Worm (Caenorhabditis elegans) whole organism, midembryonic: ENCODE data around the gene srw-103.
A peak's percentile ranks its signal among the peaks of the same experiment; 100 is the strongest.
"Not testable (repeated sequence)": the region's sequence is repeated elsewhere in the genome, so short reads cannot be mapped to it uniquely, and the experiment has no call there.

ENCODE experiments used
- T22C8.4 ChIP-seq: fragments of 200-800 bp; sonication (Bioruptor generic); IDR thresholded peaks from 2 replicates; pipeline ENCODE4 v1.3.6; 2022; ENCODE audit warnings: missing genetic modification characterization, missing compliant biosample characterization
- cog-1 ChIP-seq: sonication (generic microtip); optimal IDR thresholded peaks from 2 replicates; lab custom pipeline; 2016; ENCODE audit warnings: missing genetic modification characterization, missing compliant biosample characterization
- flt-1 ChIP-seq: fragments of 200-800 bp; sonication (Bioruptor generic); IDR thresholded peaks from 2 replicates; pipeline ENCODE4 v1.3.6; 2022; ENCODE audit warnings: missing genetic modification characterization, missing compliant biosample characterization
- klf-2 ChIP-seq: fragments of 200-800 bp; sonication (Bioruptor generic); conservative IDR thresholded peaks from 2 replicates; pipeline ENCODE4 v1.3.6; 2022; ENCODE audit warnings: missing genetic modification reagents, missing genetic modification characterization, missing compliant biosample characterization
- med-1 ChIP-seq: sonication (generic microtip); optimal IDR thresholded peaks from 2 replicates; lab custom pipeline; 2017; ENCODE audit warnings: missing genetic modification characterization, mild to moderate bottlenecking, missing compliant biosample characterization, antibody characterized with exemption, missing genetic modification reagents; ENCODE audit not compliant: insufficient read depth
- ref-1 ChIP-seq: fragments of 200-800 bp; sonication (Bioruptor generic); conservative IDR thresholded peaks from 2 replicates; pipeline ENCODE4 v1.3.6; 2022; ENCODE audit warnings: missing genetic modification reagents, missing genetic modification characterization, missing compliant biosample characterization
- tab-1 ChIP-seq: fragments of 200-800 bp; sonication (Bioruptor generic); IDR thresholded peaks from 2 replicates; pipeline ENCODE4 v1.3.6; 2022; ENCODE audit warnings: missing genetic modification characterization, missing compliant biosample characterization
- ztf-23 ChIP-seq: fragments of 200-800 bp; sonication (Bioruptor generic); IDR thresholded peaks from 2 replicates; pipeline ENCODE4 v1.3.6; 2022; ENCODE audit warnings: missing genetic modification reagents, missing genetic modification characterization, missing compliant biosample characterization
- ztf-29 ChIP-seq: fragments of 200-800 bp; sonication (Bioruptor generic); IDR thresholded peaks from 2 replicates; pipeline ENCODE4 v1.3.6; 2022; ENCODE audit warnings: missing genetic modification reagents, missing genetic modification characterization, missing compliant biosample characterization

srw-103 gene

DNA sequence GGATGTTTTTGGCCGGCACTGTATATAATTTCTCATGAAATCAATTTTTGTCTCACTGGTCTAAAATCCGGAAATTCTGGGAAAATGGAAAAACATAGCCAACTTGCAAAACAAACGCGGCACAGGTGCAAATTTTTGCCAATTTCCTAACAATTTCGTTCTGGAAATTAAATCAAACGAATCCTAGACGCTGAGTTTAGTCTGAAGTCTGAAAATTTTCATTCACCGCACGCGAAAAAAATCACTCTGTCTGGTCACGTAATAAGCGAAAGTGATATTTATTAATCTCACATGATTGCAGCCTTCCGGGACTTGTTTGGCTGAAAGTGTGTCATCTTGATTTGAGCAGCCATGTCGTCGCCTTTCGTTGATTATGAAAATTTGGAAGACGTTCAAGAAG lies at the start of gene srw-103:
Gene srw-103 (plus strand): TSS at position 301 of the 400 bp plus-strand sequence.
- TF ChIP-seq ztf-29 (GFP tag; lab: Robert Waterston, UW) (no peak), tab-1 (GFP tag; lab: Robert Waterston, UW) (no peak), flt-1 (GFP tag; lab: Robert Waterston, UW) (no peak), cog-1 (tag; lab: Kevin White, UChicago) (no peak), ref-1 (GFP tag; lab: Robert Waterston, UW) (no peak), med-1 (no peak), klf-2 (GFP tag; lab: Robert Waterston, UW) (no peak), ztf-23 (GFP tag; lab: Robert Waterston, UW) (no peak)

DNA sequence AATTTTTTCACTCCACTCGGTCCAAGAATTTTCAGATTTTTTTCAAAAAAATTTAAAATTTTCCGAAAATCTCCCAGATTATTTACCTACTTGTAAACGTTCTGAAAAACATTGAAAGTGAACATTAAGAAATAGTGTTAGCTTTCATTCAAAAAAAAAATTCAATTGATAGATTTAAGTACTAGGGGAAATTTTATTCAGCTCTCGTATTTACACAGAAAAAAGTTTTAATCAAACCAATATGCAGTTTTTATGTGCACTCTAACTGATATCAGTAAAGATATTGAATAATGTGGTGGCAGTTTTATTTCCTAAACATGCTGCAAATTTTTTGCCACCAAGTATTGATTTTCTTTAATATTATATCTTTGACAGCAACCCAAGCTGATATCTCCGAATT lies 48.8 kb upstream of the srw-103 start, which contains the start of gene irld-42:
Gene irld-42 (plus strand): TSS at position 301 of the 400 bp plus-strand sequence.
- no peak for TF ChIP-seq ref-1 (GFP tag; lab: Robert Waterston, UW)
- TF ChIP-seq ztf-23 (GFP tag; lab: Robert Waterston, UW), result no peak
- TF ChIP-seq ztf-29 (GFP tag; lab: Robert Waterston, UW), result no peak
- TF ChIP-seq flt-1 (GFP tag; lab: Robert Waterston, UW), result no peak
- no peak for TF ChIP-seq cog-1 (tag; lab: Kevin White, UChicago)

DNA sequence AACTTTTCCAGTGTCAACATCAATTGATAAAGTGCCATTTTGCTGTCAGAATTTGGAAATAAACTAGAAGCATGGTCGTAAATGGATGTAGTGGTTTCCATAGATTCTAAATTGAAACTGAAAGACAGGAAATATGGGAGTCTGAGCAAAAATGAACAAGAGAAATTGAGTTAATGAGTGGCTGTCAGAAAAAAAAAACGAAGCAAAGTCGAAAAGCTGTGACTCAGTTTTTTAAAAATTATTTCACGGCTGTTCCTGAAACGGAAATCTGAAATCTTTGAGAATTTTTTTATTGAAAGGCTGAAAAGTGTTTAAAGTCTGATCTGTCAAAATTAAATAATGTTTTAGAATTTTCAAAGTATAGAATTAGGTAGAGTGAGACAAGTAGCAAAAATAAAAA lies 38.8 kb upstream of the srw-103 start, which contains the start of gene srw-98:
Gene srw-98 (minus strand): TSS at position 101 of the 400 bp plus-strand sequence.
- no peak for TF ChIP-seq ztf-23 (GFP tag; lab: Robert Waterston, UW)
- TF ChIP-seq ref-1 (GFP tag; lab: Robert Waterston, UW), result no peak
- no peak for TF ChIP-seq ztf-29 (GFP tag; lab: Robert Waterston, UW)
- no peak for TF ChIP-seq med-1
- TF ChIP-seq flt-1 (GFP tag; lab: Robert Waterston, UW), result no peak
- TF ChIP-seq cog-1 (tag; lab: Kevin White, UChicago), result no peak

DNA sequence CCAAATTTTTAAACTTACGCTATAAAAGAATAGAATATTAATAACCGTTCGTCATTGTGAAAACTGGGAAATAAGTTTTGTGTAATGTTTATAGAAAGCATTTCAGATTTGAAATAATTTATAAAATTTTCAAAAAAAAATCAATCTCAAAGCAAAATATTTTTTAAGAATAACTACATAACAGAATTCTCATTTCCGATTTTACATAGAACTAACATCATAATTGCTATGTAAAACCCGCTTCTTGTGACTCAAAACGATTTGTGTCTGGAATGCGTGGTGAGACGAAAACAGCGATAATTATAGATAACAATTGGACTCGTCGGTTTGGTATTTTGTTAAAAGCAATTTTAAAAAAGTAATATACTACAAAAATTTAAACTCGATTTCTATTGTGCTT lies 36.2 kb upstream of the srw-103 start, which contains the start of gene srw-91:
Gene srw-91 (minus strand): TSS at position 101 of the 400 bp plus-strand sequence.
- no peak for TF ChIP-seq klf-2 (GFP tag; lab: Robert Waterston, UW)
- no peak for TF ChIP-seq ref-1 (GFP tag; lab: Robert Waterston, UW)
- TF ChIP-seq ztf-29 (GFP tag; lab: Robert Waterston, UW), result no peak

DNA sequence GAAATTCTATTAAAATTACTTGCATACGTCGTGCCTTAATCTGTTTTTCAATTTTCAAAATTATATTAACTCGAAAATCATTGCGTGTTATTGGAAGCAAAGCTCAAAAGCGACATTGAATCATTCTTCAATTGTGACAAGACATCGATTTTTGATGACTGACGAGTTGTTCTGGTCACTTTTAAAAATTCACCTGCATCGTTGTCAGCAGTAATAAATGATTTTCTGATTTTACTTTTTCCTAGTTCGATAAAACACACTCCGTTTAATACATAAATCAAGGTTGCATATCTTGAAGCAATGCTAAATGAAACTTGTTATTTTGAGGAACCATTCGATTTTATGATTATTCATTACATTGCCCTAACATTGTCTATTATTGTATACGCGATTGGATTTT lies 34.7 kb upstream of the srw-103 start, which contains the start of gene srh-3:
Gene srh-3 (plus strand): TSS at position 301 of the 400 bp plus-strand sequence.
- TF ChIP-seq ref-1 (GFP tag; lab: Robert Waterston, UW) (no peak), cog-1 (tag; lab: Kevin White, UChicago) (no peak), tab-1 (GFP tag; lab: Robert Waterston, UW) (no peak), ztf-23 (GFP tag; lab: Robert Waterston, UW) (no peak), ztf-29 (GFP tag; lab: Robert Waterston, UW) (no peak), med-1 (no peak), klf-2 (GFP tag; lab: Robert Waterston, UW) (no peak), flt-1 (GFP tag; lab: Robert Waterston, UW) (no peak), T22C8.4 (no peak)

DNA sequence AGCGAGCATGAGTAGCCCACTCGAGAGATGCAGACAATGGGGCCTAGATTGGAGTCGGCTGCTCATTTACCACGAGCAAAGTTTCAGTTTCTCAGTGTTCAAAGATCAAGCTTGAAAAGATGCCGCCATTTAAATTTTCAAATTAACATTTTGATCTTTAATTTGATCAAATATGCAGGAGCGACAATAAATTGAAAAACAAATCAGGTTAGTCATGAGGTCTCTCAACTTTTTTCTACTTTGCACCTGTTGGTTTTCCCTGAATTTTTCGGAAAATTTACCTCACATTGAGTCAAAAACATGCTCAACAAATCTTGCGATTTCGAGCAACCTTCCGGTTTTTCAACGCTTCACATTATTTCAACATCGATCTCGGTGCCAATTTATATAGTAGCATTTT lies 31.7 kb upstream of the srw-103 start, which contains the start of gene srh-5:
Gene srh-5 (plus strand): TSS at position 301 of the 400 bp plus-strand sequence.
- TF ChIP-seq ref-1 (GFP tag; lab: Robert Waterston, UW) (no peak), ztf-23 (GFP tag; lab: Robert Waterston, UW) (no peak), cog-1 (tag; lab: Kevin White, UChicago) (no peak), med-1 (no peak), tab-1 (GFP tag; lab: Robert Waterston, UW) (no peak), klf-2 (GFP tag; lab: Robert Waterston, UW) (no peak), T22C8.4 (no peak), ztf-29 (GFP tag; lab: Robert Waterston, UW) (no peak), flt-1 (GFP tag; lab: Robert Waterston, UW) (no peak)

DNA sequence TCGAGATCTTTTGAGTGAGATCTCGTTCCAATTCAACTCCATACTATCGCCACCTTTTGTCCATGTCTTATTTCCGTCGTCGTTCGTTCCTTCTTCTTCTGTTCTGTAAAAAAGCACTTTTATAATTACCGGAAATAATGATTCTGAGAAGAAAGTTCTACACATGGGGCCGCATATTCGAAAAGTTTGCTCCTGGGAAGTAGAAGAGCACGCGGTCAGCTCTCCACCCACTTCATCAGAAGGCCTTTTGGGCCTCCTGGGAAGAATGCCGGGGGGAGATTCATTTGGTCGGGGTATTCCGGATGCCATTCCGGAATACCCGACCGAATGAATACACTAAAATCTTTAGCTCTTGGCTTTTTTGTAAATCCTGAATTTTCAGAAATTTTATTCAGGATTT lies 24.5 kb upstream of the srw-103 start, which contains the start of gene Y46H3C.5:
Gene Y46H3C.5 (minus strand): TSS at position 2 of the 400 bp plus-strand sequence.
- TF ChIP-seq cog-1 (tag; lab: Kevin White, UChicago); klf-2 (GFP tag; lab: Robert Waterston, UW); ref-1 (GFP tag; lab: Robert Waterston, UW): not testable (repeated sequence)

DNA sequence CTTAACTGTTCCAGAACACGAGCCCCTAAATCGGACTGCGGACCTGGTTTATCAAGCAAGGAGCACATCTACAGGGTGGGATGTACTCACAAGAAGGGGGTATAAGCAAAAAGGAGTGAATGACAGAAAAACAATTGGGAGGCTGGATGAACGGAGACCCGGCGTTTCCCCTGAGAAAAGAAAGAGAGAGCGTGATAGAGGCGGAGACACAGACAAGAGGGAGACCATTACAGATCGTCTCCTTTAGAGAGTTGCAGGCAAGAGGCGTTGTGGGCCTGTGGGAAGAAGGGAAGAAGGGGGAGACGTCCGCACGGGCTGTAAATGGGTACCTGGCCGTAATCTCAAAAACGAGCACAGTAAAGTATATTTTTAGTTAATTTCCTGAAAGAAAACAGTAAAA lies 23.1 kb upstream of the srw-103 start, which contains the start of gene Y46H3C.7:
Gene Y46H3C.7 (minus strand): TSS at position 147 of the 400 bp plus-strand sequence.
- not testable (repeated sequence) for TF ChIP-seq cog-1 (tag; lab: Kevin White, UChicago); ref-1 (GFP tag; lab: Robert Waterston, UW); T22C8.4

DNA sequence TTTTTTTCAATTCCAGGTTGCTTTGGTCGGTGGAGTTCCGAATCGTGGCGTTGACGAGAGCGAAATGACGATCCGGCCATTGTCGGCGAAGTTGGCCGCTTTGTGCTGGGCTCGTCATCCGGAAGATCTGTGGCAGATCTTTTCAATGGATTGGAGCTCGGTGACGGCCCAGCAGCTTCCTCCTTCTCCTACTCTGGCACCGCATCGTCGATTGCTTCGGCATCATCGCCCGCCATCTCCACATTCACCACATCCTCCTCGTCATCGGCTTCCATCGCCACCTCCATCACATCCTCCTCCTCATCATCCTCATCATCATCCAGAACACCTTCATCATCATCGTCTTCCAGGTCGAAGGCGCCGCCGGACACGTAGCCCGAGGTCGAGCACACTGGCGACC lies 18.6 kb upstream of the srw-103 start:
- TF ChIP-seq cog-1 (tag; lab: Kevin White, UChicago) (no peak), flt-1 (GFP tag; lab: Robert Waterston, UW) (no peak), klf-2 (GFP tag; lab: Robert Waterston, UW) (no peak)

DNA sequence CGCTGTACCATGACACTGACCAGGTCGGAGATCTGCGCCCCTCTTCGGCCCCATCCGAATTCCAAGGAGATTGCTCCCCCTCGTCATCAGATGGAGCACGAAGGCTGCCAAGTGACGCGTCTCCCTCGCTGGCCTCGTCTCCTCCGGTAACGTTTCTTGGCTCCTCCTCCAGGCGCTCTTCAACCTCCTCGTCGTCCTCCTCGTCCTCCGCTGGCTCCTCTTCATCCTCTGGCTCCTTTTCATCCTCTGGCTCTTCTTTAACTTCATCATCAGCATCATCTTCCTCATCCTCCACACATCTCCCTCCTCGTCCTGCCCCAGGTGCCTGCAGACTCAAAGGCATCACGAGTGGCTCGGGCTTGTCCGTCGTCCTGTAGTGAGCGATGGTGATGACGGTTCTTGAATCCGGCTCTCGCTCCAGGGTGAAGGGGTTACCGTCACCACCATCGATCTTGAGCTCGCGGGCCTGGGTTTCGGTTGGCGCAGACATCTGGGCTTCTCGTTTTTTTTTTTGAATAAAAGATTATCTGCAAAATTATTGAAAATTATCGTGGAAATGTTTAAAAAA lies 17.7 kb upstream of the srw-103 start:
- TF ChIP-seq ref-1 (GFP tag; lab: Robert Waterston, UW) (no peak), tab-1 (GFP tag; lab: Robert Waterston, UW) (peak; percentile 59; the same call in 1 of the 2 replicates)
